Fruit fly (Drosophila melanogaster): ENCODE data around the gene MED28.
A peak's percentile ranks its signal among the peaks of the same experiment; 100 is the strongest.

DNA sequence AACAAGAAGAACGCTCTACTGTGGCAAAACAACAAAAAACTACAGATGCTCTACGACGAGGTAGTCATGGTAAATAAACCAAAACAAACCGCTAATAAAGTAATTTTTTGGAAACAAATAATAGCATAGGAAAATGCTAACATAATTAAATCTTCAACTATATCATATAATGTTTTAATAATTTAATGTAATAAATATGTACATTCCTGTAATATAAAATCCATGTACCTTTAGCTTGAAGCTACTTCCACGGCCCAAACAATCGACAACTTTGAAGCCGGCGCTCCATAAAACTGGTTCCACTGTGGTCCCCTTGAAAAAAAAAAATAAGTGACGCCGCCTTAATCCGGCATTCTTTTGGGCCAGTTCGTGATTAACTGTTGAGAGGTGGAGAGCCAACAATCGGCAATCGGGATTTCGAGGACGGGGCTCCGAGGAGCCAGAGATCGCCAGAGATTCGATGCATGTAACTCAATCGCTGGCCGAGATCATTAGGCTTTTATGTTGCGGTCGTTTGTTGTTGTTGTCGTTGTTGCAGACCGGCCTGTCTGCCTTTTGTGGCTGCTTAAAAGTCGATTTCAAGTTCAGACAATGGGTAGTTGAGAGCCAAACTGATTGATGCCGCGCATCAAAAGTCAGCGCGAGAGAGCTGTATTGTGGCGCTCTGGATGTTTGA is 14.0 kb upstream of the MED28 start:
- TF ChIP-seq pan (optimal IDR thresholded peaks at IDR 0.05) (no peak), CrebA (GFP tag; optimal IDR thresholded peaks at IDR 0.05; ENCODE audit: borderline replicate concordance) (peak; percentile 18), Abd-B (GFP tag; optimal IDR thresholded peaks at IDR 0.05) (no peak), sage (GFP tag; optimal IDR thresholded peaks at IDR 0.05) (peak; percentile 66), Hnf4 (GFP tag; optimal IDR thresholded peaks at IDR 0.05) (peak; percentile 73)
